Fruit fly (Drosophila melanogaster): Measurements from ENCODE around the gene glec.

Gene glec

DNA sequence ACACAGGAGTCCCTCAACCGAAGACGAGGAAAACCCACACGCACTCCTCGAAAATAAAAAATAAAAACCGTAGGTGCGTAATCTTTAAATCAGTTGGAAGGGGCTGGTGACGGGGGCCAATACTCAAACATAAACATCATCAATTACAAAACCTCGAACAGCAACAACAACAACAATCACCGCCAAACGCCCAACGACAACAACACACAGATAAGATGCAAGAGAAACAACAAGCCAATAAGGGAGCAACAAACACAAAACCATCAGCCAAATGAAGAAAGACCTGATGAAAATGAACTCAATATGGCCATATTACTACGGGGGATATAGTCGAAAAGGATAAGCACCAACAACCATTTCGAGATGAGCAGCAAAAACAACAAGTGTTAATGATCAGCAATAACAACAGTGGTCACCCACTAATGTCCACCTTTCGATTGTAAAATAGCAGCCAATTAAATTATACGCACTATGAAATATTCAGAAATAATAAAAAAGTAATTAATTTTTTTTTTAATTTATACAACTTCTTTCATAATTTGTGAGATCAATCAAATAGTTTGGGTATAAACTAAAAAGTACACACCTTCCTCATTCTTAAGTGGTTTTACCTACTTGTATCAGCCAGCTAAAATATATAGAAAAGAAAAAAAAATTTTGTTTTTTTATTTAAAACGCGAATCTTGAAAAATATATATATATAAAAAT lies 32.2 kb downstream of the glec start (continued):
- TF ChIP-seq CG6272 (GFP tag; IDR thresholded peaks at IDR 0.05) (no peak), Med (GFP tag) (peak; percentile 20), psq (GFP tag; optimal IDR thresholded peaks at IDR 0.05) (no peak), sqz (GFP tag; optimal IDR thresholded peaks at IDR 0.05) (peak; percentile 37), sima (GFP tag; optimal IDR thresholded peaks at IDR 0.05) (no peak), ash1 (GFP tag; optimal IDR thresholded peaks at IDR 0.05) (no peak), MTF-1 (GFP tag; optimal IDR thresholded peaks at IDR 0.05; ENCODE audit: borderline replicate concordance) (no peak), pb (GFP tag; optimal IDR thresholded peaks at IDR 0.05) (no peak), CG14050 (GFP tag; IDR thresholded peaks at IDR 0.05) (no peak), CG15073 (GFP tag; optimal IDR thresholded peaks at IDR 0.05) (no peak), Meics (GFP tag; optimal IDR thresholded peaks at IDR 0.05) (peak; percentile 17), CG12942 (GFP tag; optimal IDR thresholded peaks at IDR 0.05) (no peak), CG14860 (GFP tag; IDR thresholded peaks at IDR 0.05; ENCODE audit: partially characterized antibody) (no peak), slp2 (GFP tag; optimal IDR thresholded peaks at IDR 0.05) (no peak), CG10543 (GFP tag; optimal IDR thresholded peaks at IDR 0.05) (no peak), Gsc (GFP tag; IDR thresholded peaks at IDR 0.05) (no peak), CG17385 (GFP tag; optimal IDR thresholded peaks at IDR 0.05) (peak; percentile 6), insv (GFP tag; optimal IDR thresholded peaks at IDR 0.05) (no peak), CG5245 (GFP tag; optimal IDR thresholded peaks at IDR 0.05) (no peak), ase (GFP tag; IDR thresholded peaks at IDR 0.05) (no peak), CG15601 (tag; optimal IDR thresholded peaks at IDR 0.05) (no peak), Lim3 (GFP tag; IDR thresholded peaks at IDR 0.05) (no peak), chif (GFP tag; optimal IDR thresholded peaks at IDR 0.05) (no peak), Awh (GFP tag; IDR thresholded peaks at IDR 0.05) (no peak), Atf-2 (GFP tag; optimal IDR thresholded peaks at IDR 0.05) (no peak), tin (GFP tag; optimal IDR thresholded peaks at IDR 0.05) (peak; percentile 33), CG11247 (GFP tag; IDR thresholded peaks at IDR 0.05) (no peak), CG6765 (GFP tag; optimal IDR thresholded peaks at IDR 0.05) (no peak), Jarid2 (GFP tag; optimal IDR thresholded peaks at IDR 0.05) (peak; percentile 5), CG17361 (GFP tag; IDR thresholded peaks at IDR 0.05) (peak; percentile 62; the same call in 2 of the 3 replicates), Sox102F (GFP tag; optimal IDR thresholded peaks at IDR 0.05) (peak; percentile 10), amos (GFP tag; IDR thresholded peaks at IDR 0.05; ENCODE audit: partially characterized antibody) (no peak), CG12219 (GFP tag; optimal IDR thresholded peaks at IDR 0.05) (no peak), her (GFP tag; optimal IDR thresholded peaks at IDR 0.05) (no peak), btn (GFP tag; optimal IDR thresholded peaks at IDR 0.05) (no peak), Hr3 (GFP tag; optimal IDR thresholded peaks at IDR 0.05) (no peak), YL-1 (GFP tag; optimal IDR thresholded peaks at IDR 0.05) (no peak), CG17802 (tag; optimal IDR thresholded peaks at IDR 0.05) (no peak), pnt (GFP tag; optimal IDR thresholded peaks at IDR 0.05) (no peak), NFAT (GFP tag; IDR thresholded peaks at IDR 0.05) (no peak), HLH3B (GFP tag; IDR thresholded peaks at IDR 0.05) (0 out of 2 replicates have a peak, but pooled peaks have one; percentile 12), nau (GFP tag; optimal IDR thresholded peaks at IDR 0.05) (no peak), sob (GFP tag; IDR thresholded peaks at IDR 0.05) (no peak), Sry-δ (GFP tag; optimal IDR thresholded peaks at IDR 0.05) (no peak), CG11398 (GFP tag; optimal IDR thresholded peaks at IDR 0.05) (no peak), Dek (tag; optimal IDR thresholded peaks at IDR 0.05) (no peak), CG8089 (GFP tag; optimal IDR thresholded peaks at IDR 0.05) (no peak), CG12391 (tag; optimal IDR thresholded peaks at IDR 0.05) (peak; percentile 46), CG10267 (tag; optimal IDR thresholded peaks at IDR 0.05) (peak; percentile 65), Nf-YC (tag; optimal IDR thresholded peaks at IDR 0.05) (no peak), chm (GFP tag; IDR thresholded peaks at IDR 0.05) (no peak)
